Fruit fly (Drosophila melanogaster) whole organism, adult: ENCODE data around the gene CG16984.

ENCODE experiments used
- CG11617 ChIP-seq: fragments of 200-800 bp; sonication (Bioruptor generic); optimal IDR thresholded peaks from 2 replicates; lab custom pipeline; 2017; ENCODE audit warnings: mild to moderate bottlenecking, missing biosample characterization, missing genetic modification reagents, missing genetic modification characterization
- CG12768 ChIP-seq: fragments of 200-800 bp; sonication (Bioruptor generic); optimal IDR thresholded peaks from 2 replicates; lab custom pipeline; 2017; ENCODE audit warnings: missing biosample characterization, missing genetic modification characterization, mild to moderate bottlenecking, moderate library complexity, missing genetic modification reagents
- CG14711 ChIP-seq: fragments of 200-800 bp; sonication (Bioruptor generic); optimal IDR thresholded peaks from 2 replicates; lab custom pipeline; 2018; ENCODE audit warnings: missing biosample characterization, mild to moderate bottlenecking, missing genetic modification characterization, moderate library complexity
- CG1620 ChIP-seq: fragments of 200-800 bp; sonication (Bioruptor generic); optimal IDR thresholded peaks from 2 replicates; lab custom pipeline; 2016; ENCODE audit warnings: missing biosample characterization, missing genetic modification characterization
- CG33017 ChIP-seq: fragments of 200-800 bp; sonication (Bioruptor generic); optimal IDR thresholded peaks from 2 replicates; lab custom pipeline; 2018; ENCODE audit warnings: missing biosample characterization, mild to moderate bottlenecking, missing genetic modification characterization, moderate library complexity
- CG5204 ChIP-seq: fragments of 200-800 bp; sonication (Bioruptor generic); optimal IDR thresholded peaks from 2 replicates; lab custom pipeline; 2016; ENCODE audit warnings: missing biosample characterization, missing genetic modification characterization
- CG7045 ChIP-seq: fragments of 200-800 bp; sonication (Bioruptor generic); optimal IDR thresholded peaks from 2 replicates; lab custom pipeline; 2017; ENCODE audit warnings: missing biosample characterization, mild to moderate bottlenecking, missing genetic modification characterization
- CG7101 ChIP-seq: fragments of 200-800 bp; sonication (Bioruptor generic); optimal IDR thresholded peaks from 2 replicates; lab custom pipeline; 2018; ENCODE audit warnings: missing biosample characterization, mild to moderate bottlenecking, missing genetic modification characterization, moderate library complexity
- Clk ChIP-seq: fragments of 200-800 bp; sonication (Bioruptor generic); optimal IDR thresholded peaks from 2 replicates; lab custom pipeline; 2017; ENCODE audit warnings: missing biosample characterization, missing genetic modification characterization
- Crg-1 ChIP-seq: fragments of 200-800 bp; sonication (Bioruptor generic); optimal IDR thresholded peaks from 2 replicates; lab custom pipeline; 2016; ENCODE audit warnings: missing biosample characterization, missing genetic modification characterization
- Hr96 ChIP-seq: fragments of 200-800 bp; sonication (Bioruptor generic); optimal IDR thresholded peaks from 2 replicates; lab custom pipeline; 2016; ENCODE audit warnings: missing biosample characterization, missing genetic modification characterization
- Mnt ChIP-seq: fragments of 200-800 bp; sonication (Bioruptor generic); optimal IDR thresholded peaks from 2 replicates; lab custom pipeline; 2016; ENCODE audit warnings: missing biosample characterization, mild to moderate bottlenecking, missing genetic modification characterization
- bab1 ChIP-seq: fragments of 200-800 bp; sonication (Bioruptor generic); optimal IDR thresholded peaks from 3 replicates; lab custom pipeline; 2019; ENCODE audit warnings: missing biosample characterization, mild to moderate bottlenecking, missing genetic modification characterization, moderate library complexity
- cic ChIP-seq: fragments of 200-800 bp; sonication (Bioruptor generic); optimal IDR thresholded peaks from 2 replicates; lab custom pipeline; 2017; ENCODE audit warnings: missing biosample characterization, mild to moderate bottlenecking, missing genetic modification characterization, moderate library complexity
- cnc ChIP-seq, 2 experiments: fragments of >200 bp; optimal IDR thresholded peaks; 2 replicates each; lab custom pipeline; 2017
- kay ChIP-seq: fragments of 200-800 bp; sonication (Bioruptor generic); peaks from one replicate; lab custom pipeline; 2016; ENCODE audit warnings: missing biosample characterization, missing genetic modification characterization, borderline replicate concordance
- ovo ChIP-seq: fragments of 200-800 bp; sonication (Bioruptor generic); optimal IDR thresholded peaks from 2 replicates; lab custom pipeline; 2016; ENCODE audit warnings: missing biosample characterization, missing genetic modification characterization
- pad ChIP-seq: fragments of 200-800 bp; sonication (Bioruptor generic); optimal IDR thresholded peaks from 3 replicates; lab custom pipeline; 2017; ENCODE audit warnings: missing biosample characterization, missing genetic modification characterization, mild to moderate bottlenecking, moderate library complexity, missing genetic modification reagents
- tj ChIP-seq: fragments of 200-800 bp; sonication (Bioruptor generic); optimal IDR thresholded peaks from 3 replicates; lab custom pipeline; 2017; ENCODE audit warnings: missing biosample characterization, mild to moderate bottlenecking, missing genetic modification characterization, moderate library complexity
- toe ChIP-seq: fragments of 200-800 bp; sonication (Bioruptor generic); optimal IDR thresholded peaks from 2 replicates; lab custom pipeline; 2016; ENCODE audit warnings: missing biosample characterization, missing genetic modification characterization

Gene CG16984

DNA sequence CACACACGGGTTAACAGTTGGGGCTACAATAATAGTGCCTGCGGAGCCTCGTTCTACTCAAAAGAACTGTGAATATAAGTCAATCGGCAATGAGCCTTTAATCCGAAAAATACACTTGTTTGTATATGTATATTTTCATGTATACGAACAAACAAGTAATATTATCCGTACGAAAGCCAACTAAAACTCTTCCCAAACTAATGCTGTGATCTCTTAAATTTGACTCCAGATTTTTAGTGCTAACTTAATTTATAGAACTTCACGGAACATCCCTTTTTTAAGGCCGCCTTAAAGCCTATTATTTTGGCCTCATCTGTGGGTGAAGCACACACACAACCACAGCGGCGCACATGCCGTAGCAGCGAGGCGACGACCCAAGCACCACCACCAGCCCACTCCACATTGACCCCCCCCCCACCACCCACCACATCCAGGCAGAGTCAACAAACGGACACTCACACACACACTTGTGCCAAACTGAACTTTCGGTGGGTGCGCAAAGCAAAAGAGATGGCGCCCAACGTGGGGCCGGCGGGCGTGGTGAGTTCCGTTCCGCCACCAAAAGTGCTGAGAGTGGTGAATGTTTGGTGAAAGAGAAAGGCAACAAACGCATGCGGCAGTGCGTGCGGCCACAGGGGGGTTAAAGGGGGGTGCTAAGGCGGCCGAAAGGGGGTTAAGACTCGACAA lies 11.3 kb upstream of the CG16984 start:
- TF ChIP-seq ovo (GFP tag; lab: Kevin White, UChicago) = no peak
- TF ChIP-seq cnc (optimal IDR thresholded peaks at IDR 0.05; lab: Kevin White, UChicago) = no peak
- TF ChIP-seq CG5204 = no peak
- TF ChIP-seq CG11617 (GFP tag; lab: Kevin White, UChicago) = no peak
- no peak for TF ChIP-seq kay (GFP tag; lab: Kevin White, UChicago)
- TF ChIP-seq CG1620 (GFP tag; lab: Kevin White, UChicago) = no peak
- TF ChIP-seq CG7101 (tag; lab: Kevin White, UChicago) = no peak
- no peak for TF ChIP-seq Clk (GFP tag; lab: Kevin White, UChicago)
- no peak for TF ChIP-seq toe (GFP tag; lab: Kevin White, UChicago)
- TF ChIP-seq bab1 = no peak
- peak; percentile 22 for TF ChIP-seq CG12768 (GFP tag; lab: Kevin White, UChicago)
- peak; percentile 3 for TF ChIP-seq CG7045 (GFP tag; lab: Kevin White, UChicago)
- no peak for TF ChIP-seq tj
- no peak for TF ChIP-seq Hr96 (GFP tag; lab: Kevin White, UChicago)
- no peak for TF ChIP-seq CG33017
- no peak for TF ChIP-seq Crg-1 (GFP tag; lab: Kevin White, UChicago)
- TF ChIP-seq CG14711 (tag; lab: Kevin White, UChicago) = no peak
- TF ChIP-seq Mnt (GFP tag; lab: Kevin White, UChicago) = no peak
- peak; percentile 20 for TF ChIP-seq pad
- no peak for TF ChIP-seq cic (GFP tag; lab: Kevin White, UChicago)

DNA sequence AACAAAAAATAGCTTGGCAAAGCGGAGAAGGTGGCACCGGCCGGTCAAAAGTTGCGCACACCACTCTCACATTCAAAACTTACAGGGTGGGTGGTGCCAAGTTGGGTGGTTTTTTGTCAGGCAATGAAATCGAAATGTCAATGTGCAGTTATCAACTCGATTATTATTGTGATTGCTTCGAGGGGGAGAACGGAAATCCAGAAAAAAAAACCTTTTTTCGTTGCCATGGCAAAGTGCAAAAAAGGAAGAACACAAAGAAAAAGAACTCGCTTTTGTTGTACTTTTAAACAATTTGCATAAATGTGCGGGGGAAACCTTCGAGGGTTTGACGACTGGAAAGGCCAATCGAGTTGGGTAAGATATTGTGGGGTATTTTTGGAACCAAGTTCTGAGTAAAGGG lies 10.8 kb upstream of the CG16984 start:
- no peak for TF ChIP-seq pad
- no peak for TF ChIP-seq Clk (GFP tag; lab: Kevin White, UChicago)
- TF ChIP-seq Hr96 (GFP tag; lab: Kevin White, UChicago) = no peak
- no peak for TF ChIP-seq ovo (GFP tag; lab: Kevin White, UChicago)
- TF ChIP-seq CG11617 (GFP tag; lab: Kevin White, UChicago) = no peak
- TF ChIP-seq CG1620 (GFP tag; lab: Kevin White, UChicago) = no peak
- no peak for TF ChIP-seq CG12768 (GFP tag; lab: Kevin White, UChicago)
- TF ChIP-seq CG7045 (GFP tag; lab: Kevin White, UChicago) = no peak
- no peak for TF ChIP-seq CG5204

DNA sequence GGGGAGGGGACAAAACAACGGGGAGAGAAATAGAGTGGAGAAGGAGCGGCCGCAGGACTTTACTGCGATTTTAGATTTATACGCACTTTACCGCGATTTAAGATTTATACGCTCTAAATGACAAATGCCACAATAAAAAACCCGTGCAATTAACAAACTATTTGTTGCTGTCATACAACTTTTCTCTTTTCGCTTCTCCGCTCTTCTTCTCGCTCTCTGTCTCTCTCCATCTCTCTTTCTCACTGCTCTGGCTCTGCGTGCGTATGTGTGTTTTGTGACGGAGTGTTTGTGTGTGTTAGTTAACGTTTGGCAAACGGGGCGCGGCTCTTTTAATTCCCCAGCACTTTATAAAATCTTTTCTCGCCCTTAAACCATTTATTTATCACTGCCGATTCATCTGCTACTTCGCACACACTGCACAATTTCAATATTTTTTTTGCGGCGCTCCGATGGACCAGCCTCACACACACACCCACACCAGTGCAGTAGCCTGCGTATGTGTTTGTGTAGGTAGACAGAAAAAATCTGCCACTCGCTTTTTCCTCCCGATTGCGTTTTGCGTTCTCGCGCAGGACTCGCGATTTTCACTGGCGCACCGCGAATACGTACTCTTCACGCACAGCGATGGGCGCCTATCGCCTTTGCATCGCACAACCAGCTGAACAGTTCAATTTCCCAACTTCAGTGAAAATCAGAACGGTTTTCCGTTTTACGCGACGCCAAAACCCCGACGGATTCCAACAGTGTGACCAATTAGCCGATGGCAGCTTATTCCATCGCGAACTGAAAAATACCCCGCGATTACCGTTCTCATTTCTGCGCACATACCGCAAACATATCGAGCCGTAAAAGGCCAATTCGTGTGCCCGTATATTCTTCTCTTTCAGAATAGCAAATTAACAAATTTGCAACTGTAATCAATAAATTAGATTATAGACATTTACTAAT lies 9.5 kb upstream of the CG16984 start, which contains the start of gene msn:
msn (minus strand) TSS at position 747 of the 948 bp plus-strand sequence.
- TF ChIP-seq pad (no peak), cic (GFP tag; lab: Kevin White, UChicago) (peak; percentile 58), CG14711 (tag; lab: Kevin White, UChicago) (peak; percentile 26), bab1 (peak; percentile 65), kay (GFP tag; lab: Kevin White, UChicago) (no peak), CG5204 (no peak), CG33017 (no peak), CG11617 (GFP tag; lab: Kevin White, UChicago) (no peak), ovo (GFP tag; lab: Kevin White, UChicago) (no peak), CG12768 (GFP tag; lab: Kevin White, UChicago) (peak; percentile 27), cnc (optimal IDR thresholded peaks at IDR 0.05; lab: Kevin White, UChicago) (no peak), CG7101 (tag; lab: Kevin White, UChicago) (peak; percentile 5), toe (GFP tag; lab: Kevin White, UChicago) (no peak), Crg-1 (GFP tag; lab: Kevin White, UChicago) (no peak), CG7045 (GFP tag; lab: Kevin White, UChicago) (no peak), Mnt (GFP tag; lab: Kevin White, UChicago) (peak; percentile 56), Clk (GFP tag; lab: Kevin White, UChicago) (no peak), Hr96 (GFP tag; lab: Kevin White, UChicago) (no peak), CG1620 (GFP tag; lab: Kevin White, UChicago) (peak; percentile 55), tj (peak; percentile 75)

DNA sequence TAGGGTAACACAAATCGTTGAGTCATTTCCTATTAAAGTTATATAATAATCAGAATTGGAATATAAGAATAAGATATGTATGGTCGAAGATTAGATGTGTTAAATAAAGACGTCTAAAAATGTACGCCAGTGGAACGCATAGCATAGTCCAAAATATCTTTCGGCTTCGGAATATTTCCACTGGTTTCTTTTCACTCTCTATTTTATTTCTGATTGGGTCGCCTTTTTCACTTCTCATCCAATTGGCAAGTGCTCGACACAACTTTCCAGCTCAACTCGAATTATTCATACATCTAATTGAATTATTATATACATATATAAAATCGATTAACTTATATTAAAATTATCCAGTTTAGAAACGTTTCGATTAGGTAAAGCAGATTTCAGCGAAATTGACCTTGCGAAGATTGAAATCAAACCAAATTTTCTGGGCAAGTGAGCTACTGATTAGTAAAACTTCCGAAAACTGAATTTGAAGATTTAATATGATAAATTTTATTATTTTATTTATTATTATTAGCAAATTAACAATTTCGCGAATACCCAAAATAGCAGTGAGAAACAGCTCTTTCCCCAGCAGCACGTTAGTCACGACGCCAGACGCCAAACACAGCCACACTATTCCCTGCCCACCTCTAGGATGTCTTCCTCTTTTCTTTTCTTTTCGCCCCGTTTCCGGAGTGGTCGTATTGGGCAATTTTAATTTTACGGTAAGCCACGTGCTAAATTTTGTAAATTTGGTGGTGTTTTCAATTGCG lies 8.6 kb upstream of the CG16984 start, which contains the start of gene RpL8:
RpL8 (plus strand) TSS at position 653 of the 758 bp plus-strand sequence.
- peak; percentile 70 for TF ChIP-seq toe (GFP tag; lab: Kevin White, UChicago)
- peak; percentile 49 for TF ChIP-seq Clk (GFP tag; lab: Kevin White, UChicago)
- TF ChIP-seq CG33017 = peak; percentile 77
- TF ChIP-seq CG11617 (GFP tag; lab: Kevin White, UChicago) = peak; percentile 89
- TF ChIP-seq kay (GFP tag; lab: Kevin White, UChicago) = peak; percentile 67
- no peak for TF ChIP-seq CG5204
- peak; percentile 68 for TF ChIP-seq CG14711 (tag; lab: Kevin White, UChicago)
- peak; percentile 89 for TF ChIP-seq CG1620 (GFP tag; lab: Kevin White, UChicago)
- TF ChIP-seq cnc (optimal IDR thresholded peaks at IDR 0.05; lab: Kevin White, UChicago) = no peak
- TF ChIP-seq bab1 = peak; percentile 88
- TF ChIP-seq cic (GFP tag; lab: Kevin White, UChicago) = peak; percentile 49
- peak; percentile 70 for TF ChIP-seq pad
- TF ChIP-seq Mnt (GFP tag; lab: Kevin White, UChicago) = peak; percentile 96
- TF ChIP-seq CG7101 (tag; lab: Kevin White, UChicago) = peak; percentile 83
- TF ChIP-seq CG12768 (GFP tag; lab: Kevin White, UChicago) = peak; percentile 89
- TF ChIP-seq CG7045 (GFP tag; lab: Kevin White, UChicago) = peak; percentile 80
- peak; percentile 78 for TF ChIP-seq tj
- TF ChIP-seq ovo (GFP tag; lab: Kevin White, UChicago) = peak; percentile 76
- peak; percentile 88 for TF ChIP-seq Hr96 (GFP tag; lab: Kevin White, UChicago)
- peak; percentile 80 for TF ChIP-seq Crg-1 (GFP tag; lab: Kevin White, UChicago)
